Worm (Caenorhabditis elegans) whole organism, L4/young adult: ENCODE measurements around the gene C12D8.20.
A peak's percentile ranks its signal among the peaks of the same experiment; 100 is the strongest.

Experiments
- W03F9.2 ChIP-seq: fragments of 150-350 bp; optimal IDR thresholded peaks from 2 replicates; lab custom pipeline; 2014; ENCODE audit warnings: missing biosample characterization, missing genetic modification characterization
- dao-5 ChIP-seq: sonication (generic microtip); optimal IDR thresholded peaks from 2 replicates; lab custom pipeline; 2016; ENCODE audit warnings: missing genotype, missing genetic modification characterization, moderate library complexity, missing compliant biosample characterization
- him-1 ChIP-seq: sonication (generic microtip); optimal IDR thresholded peaks from 2 replicates; lab custom pipeline; 2016; ENCODE audit warnings: missing genotype, missing genetic modification reagents, missing genetic modification characterization, missing compliant biosample characterization

The C12D8.20 gene

ce11 chrV:10247673-10248239 lies 25.6 kb downstream of the C12D8.20 start:
- TF ChIP-seq W03F9.2 (tag; lab: Kevin White, UChicago) (no peak), him-1 (tag; lab: Kevin White, UChicago) (no peak), dao-5 (tag; lab: Kevin White, UChicago) (no peak)

ce11 chrV:10248255-10248979 lies 26.3 kb downstream of the C12D8.20 start, which contains the start of gene akt-1:
Gene akt-1, plus strand, starts transcription at chrV:10248905.
- TF ChIP-seq W03F9.2 (tag; lab: Kevin White, UChicago) (no peak), dao-5 (tag; lab: Kevin White, UChicago) (no peak), him-1 (tag; lab: Kevin White, UChicago) (no peak)

ce11 chrV:10249515-10249914 lies 27.4 kb downstream of the C12D8.20 start:
- TF ChIP-seq W03F9.2 (tag; lab: Kevin White, UChicago) (no peak), him-1 (tag; lab: Kevin White, UChicago) (no peak), dao-5 (tag; lab: Kevin White, UChicago) (no peak)

- TF ChIP-seq him-1 (tag; lab: Kevin White, UChicago): no peak
- no peak for TF ChIP-seq W03F9.2 (tag; lab: Kevin White, UChicago)
- no peak for TF ChIP-seq dao-5 (tag; lab: Kevin White, UChicago)
These were observed 30.6 kb downstream of the C12D8.20 start for ce11 chrV:10252682-10253081.

ce11 chrV:10255005-10255472 lies 32.9 kb downstream of the C12D8.20 start, which contains the start of gene rop-1:
Gene rop-1, minus strand, starts transcription at chrV:10255055.
- TF ChIP-seq him-1 (tag; lab: Kevin White, UChicago): no peak
- TF ChIP-seq dao-5 (tag; lab: Kevin White, UChicago): no peak
- no peak for TF ChIP-seq W03F9.2 (tag; lab: Kevin White, UChicago)

- TF ChIP-seq him-1 (tag; lab: Kevin White, UChicago) (no peak), W03F9.2 (tag; lab: Kevin White, UChicago) (no peak), dao-5 (tag; lab: Kevin White, UChicago) (no peak)
These were observed 33.9 kb downstream of the C12D8.20 start, which contains the start of gene nhr-232 for ce11 chrV:10256050-10256449. Gene nhr-232, plus strand, starts transcription at chrV:10256170.

ce11 chrV:10260460-10260859 lies 38.4 kb downstream of the C12D8.20 start, which contains the start of gene sri-18:
Gene sri-18, minus strand, starts transcription at chrV:10260560.
- TF ChIP-seq W03F9.2 (tag; lab: Kevin White, UChicago) (no peak), him-1 (tag; lab: Kevin White, UChicago) (peak; percentile 15)

ce11 chrV:10265019-10265418 lies 42.9 kb downstream of the C12D8.20 start:
- no peak for TF ChIP-seq dao-5 (tag; lab: Kevin White, UChicago)
- no peak for TF ChIP-seq him-1 (tag; lab: Kevin White, UChicago)
- TF ChIP-seq W03F9.2 (tag; lab: Kevin White, UChicago): no peak

- TF ChIP-seq W03F9.2 (tag; lab: Kevin White, UChicago): no peak
- no peak for TF ChIP-seq dao-5 (tag; lab: Kevin White, UChicago)
- TF ChIP-seq him-1 (tag; lab: Kevin White, UChicago): no peak
These were observed 43.9 kb downstream of the C12D8.20 start for ce11 chrV:10266050-10266449.

- TF ChIP-seq him-1 (tag; lab: Kevin White, UChicago) (no peak), W03F9.2 (tag; lab: Kevin White, UChicago) (no peak), dao-5 (tag; lab: Kevin White, UChicago) (no peak)
These were observed 48.1 kb downstream of the C12D8.20 start, which contains the start of gene ric-4 for ce11 chrV:10270214-10270613. Gene ric-4, minus strand, starts transcription at chrV:10270314.
